Fruit fly (Drosophila melanogaster): Measurements from ENCODE around the gene Cpr35B.

Gene Cpr35B

DNA sequence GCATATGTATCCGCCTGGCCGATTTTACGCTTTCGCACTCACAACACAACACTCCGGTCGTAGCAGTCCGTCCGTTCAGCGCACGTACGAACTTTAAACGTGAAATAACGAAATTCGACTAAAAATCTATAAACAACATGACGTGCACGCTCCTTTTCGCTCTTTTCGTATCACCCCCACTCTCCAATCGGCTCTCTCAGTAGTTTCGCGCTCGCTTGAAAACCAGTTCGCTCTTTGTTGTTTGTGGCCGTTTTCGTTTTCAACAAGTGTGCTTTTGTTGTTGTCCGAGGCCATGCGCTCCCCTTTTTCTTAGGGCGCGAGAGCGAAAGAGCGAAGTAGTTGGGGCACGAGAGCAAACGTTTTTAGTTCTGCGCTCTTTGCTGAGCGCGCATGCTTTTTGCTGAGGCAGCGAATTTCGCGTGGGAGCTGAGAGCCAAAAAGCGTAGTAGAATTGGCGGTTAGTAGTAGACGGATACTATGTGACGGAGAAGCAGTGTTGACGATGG, 15.5 kb downstream of the Cpr35B start, which contains the start of gene elB (continued):
- TF ChIP-seq stwl (tag; optimal IDR thresholded peaks at IDR 0.05) (no peak), CG4730 (GFP tag; IDR thresholded peaks at IDR 0.05) (no peak), hbn (GFP tag; IDR thresholded peaks at IDR 0.05; ENCODE audit: partially characterized antibody) (peak; percentile 38; the same call in 1 of the 2 replicates), NC2α (GFP tag; optimal IDR thresholded peaks at IDR 0.05) (no peak), Nf-YA (GFP tag; IDR thresholded peaks at IDR 0.05) (peak; percentile 28; the same call in 1 of the 2 replicates), ham (GFP tag; IDR thresholded peaks at IDR 0.05) (no peak), Meics (GFP tag; optimal IDR thresholded peaks at IDR 0.05) (peak; percentile 14), CG30431 (GFP tag; optimal IDR thresholded peaks at IDR 0.05) (no peak), cg (GFP tag; optimal IDR thresholded peaks at IDR 0.05) (no peak), CG5180 (GFP tag; optimal IDR thresholded peaks at IDR 0.05) (no peak), CG7928 (GFP tag; optimal IDR thresholded peaks at IDR 0.05) (no peak), sqz (GFP tag; optimal IDR thresholded peaks at IDR 0.05) (peak; percentile 1), ssp (GFP tag; IDR thresholded peaks at IDR 0.05) (no peak), Side (GFP tag; optimal IDR thresholded peaks at IDR 0.05) (no peak), Ada2b (GFP tag; IDR thresholded peaks at IDR 0.05) (no peak), CG15514 (GFP tag; optimal IDR thresholded peaks at IDR 0.05) (peak; percentile 13), Tbp (GFP tag; optimal IDR thresholded peaks at IDR 0.05) (no peak)

DNA sequence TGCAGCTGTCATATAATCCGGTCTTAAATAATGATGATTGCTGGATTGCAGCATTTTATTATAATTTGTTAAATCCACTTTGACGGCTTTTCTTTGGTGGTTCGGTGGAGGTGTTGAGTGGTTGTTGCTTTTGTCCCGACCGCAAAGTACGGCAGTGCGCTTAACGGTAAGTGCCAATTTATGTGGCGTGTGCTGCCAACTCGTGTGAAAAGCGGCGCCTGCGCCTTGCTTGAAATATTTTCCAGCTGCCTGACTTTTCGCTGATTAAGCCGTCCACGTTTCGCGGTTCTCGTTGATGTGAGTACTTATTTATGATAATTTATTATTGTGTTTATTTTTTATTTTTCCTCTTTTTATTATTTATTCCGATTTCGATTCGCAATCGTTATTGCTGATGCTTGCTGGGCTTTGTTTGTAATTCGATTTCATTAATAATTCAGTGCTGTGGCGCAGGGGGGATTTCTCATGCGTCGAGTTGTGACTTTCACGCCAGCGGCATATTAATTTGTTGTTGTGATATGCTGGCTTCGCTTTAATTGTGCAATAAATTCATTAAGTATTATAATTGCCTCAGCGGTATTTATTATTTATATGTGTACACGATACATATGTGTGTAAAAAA, 16.5 kb downstream of the Cpr35B start:
- TF ChIP-seq CG12155 (GFP tag; optimal IDR thresholded peaks at IDR 0.05) = no peak
- no peak for TF ChIP-seq Hr51 (GFP tag; optimal IDR thresholded peaks at IDR 0.05)
- TF ChIP-seq zf30C (GFP tag; optimal IDR thresholded peaks at IDR 0.05) = no peak
- TF ChIP-seq Lim3 (GFP tag; IDR thresholded peaks at IDR 0.05) = no peak
- TF ChIP-seq NfI (GFP tag; optimal IDR thresholded peaks at IDR 0.05) = no peak
- no peak for TF ChIP-seq CG17912 (GFP tag; optimal IDR thresholded peaks at IDR 0.05)
- no peak for TF ChIP-seq crc (GFP tag; optimal IDR thresholded peaks at IDR 0.05)
- no peak for TF ChIP-seq gsb-n (tag; optimal IDR thresholded peaks at IDR 0.05)
- TF ChIP-seq CG2712 (tag; optimal IDR thresholded peaks at IDR 0.05) = no peak
- TF ChIP-seq CG18619 (GFP tag; optimal IDR thresholded peaks at IDR 0.05) = no peak
- no peak for TF ChIP-seq gro (GFP tag; optimal IDR thresholded peaks at IDR 0.05)
- TF ChIP-seq CG15479 (GFP tag; optimal IDR thresholded peaks at IDR 0.05) = no peak
- TF ChIP-seq CG18476 (GFP tag; optimal IDR thresholded peaks at IDR 0.05) = no peak
- no peak for TF ChIP-seq gsb (GFP tag; IDR thresholded peaks at IDR 0.05)
- TF ChIP-seq CG7271 (tag; optimal IDR thresholded peaks at IDR 0.05) = no peak
- TF ChIP-seq Jarid2 (GFP tag; optimal IDR thresholded peaks at IDR 0.05) = no peak
- TF ChIP-seq Myb (GFP tag; optimal IDR thresholded peaks at IDR 0.05) = no peak
- TF ChIP-seq CG8290 (GFP tag; optimal IDR thresholded peaks at IDR 0.05) = no peak
- peak in 1 of 2 experiments; percentile 6 for TF ChIP-seq CG8290 (tag; optimal IDR thresholded peaks at IDR 0.05)
- TF ChIP-seq CG3726 (GFP tag; IDR thresholded peaks at IDR 0.05) = no peak
- 0 out of 3 replicates have a peak, but pooled peaks have one; percentile 21 for TF ChIP-seq mld (GFP tag; IDR thresholded peaks at IDR 0.05; ENCODE audit: partially characterized antibody)
- no peak for TF ChIP-seq CG18011 (GFP tag; optimal IDR thresholded peaks at IDR 0.05)
- TF ChIP-seq lilli (GFP tag; optimal IDR thresholded peaks at IDR 0.05) = no peak
- TF ChIP-seq peb (GFP tag; IDR thresholded peaks at IDR 0.05) = no peak
- no peak for TF ChIP-seq CG2875 (GFP tag; optimal IDR thresholded peaks at IDR 0.05)
- TF ChIP-seq vvl (GFP tag; IDR thresholded peaks at IDR 0.05) = peak; percentile 44; the same call in 1 of the 2 replicates
- no peak for TF ChIP-seq her (GFP tag; optimal IDR thresholded peaks at IDR 0.05)
- no peak for TF ChIP-seq ac (GFP tag; optimal IDR thresholded peaks at IDR 0.05)
- TF ChIP-seq CG4820 (GFP tag; optimal IDR thresholded peaks at IDR 0.05) = no peak
- no peak for TF ChIP-seq lbe (GFP tag; optimal IDR thresholded peaks at IDR 0.05)
- no peak for TF ChIP-seq CG1792 (GFP tag; optimal IDR thresholded peaks at IDR 0.05)
- TF ChIP-seq da (GFP tag; optimal IDR thresholded peaks at IDR 0.05) = no peak
- peak; percentile 2 for TF ChIP-seq Vsx1 (GFP tag; optimal IDR thresholded peaks at IDR 0.05)

Measured in whole organism, embryonic.